Worm (Caenorhabditis elegans) whole organism, early embryonic: ENCODE results near the gene lect-2.

Experiments
- ama-1 ChIP-seq: fragments of 150-350 bp; optimal IDR thresholded peaks from 2 replicates; lab custom pipeline; 2014
- flt-1 ChIP-seq: fragments of 200-800 bp; sonication (Bioruptor generic); IDR thresholded peaks from 2 replicates; pipeline ENCODE4 v1.3.6; 2022; ENCODE audit warnings: missing genetic modification characterization, missing compliant biosample characterization
- scrt-1 ChIP-seq: fragments of 200-800 bp; sonication (Bioruptor generic); IDR thresholded peaks from 2 replicates; pipeline ENCODE4 v1.3.6; 2022; ENCODE audit warnings: missing genetic modification characterization, missing compliant biosample characterization
- tbx-37 ChIP-seq: fragments of 200-800 bp; sonication (Bioruptor generic); conservative IDR thresholded peaks from 2 replicates; pipeline ENCODE4 v1.3.6; 2022; ENCODE audit warnings: missing genetic modification reagents, missing genetic modification characterization, missing compliant biosample characterization

DNA sequence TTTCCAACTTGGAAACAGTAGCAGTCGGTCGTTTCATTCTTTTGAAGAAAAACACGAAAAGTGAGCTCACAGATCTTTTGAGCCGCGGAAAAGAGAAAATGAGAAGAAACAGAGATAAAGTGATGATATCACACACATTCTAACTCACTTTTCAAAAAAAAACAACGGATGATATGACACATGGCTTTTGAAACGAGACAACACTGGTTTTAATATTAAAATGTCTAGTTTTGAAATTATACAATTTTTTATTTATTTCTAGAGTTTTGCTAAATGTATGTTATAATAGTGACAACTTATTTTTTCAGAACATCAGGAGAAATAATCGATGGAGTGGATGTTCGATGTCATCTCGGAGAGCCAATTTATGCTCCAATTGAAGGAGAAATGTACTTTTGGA lies 2.0 kb downstream of the lect-2 start, which contains the start of gene K05F1.14:
- TF ChIP-seq tbx-37 (no peak), scrt-1 (GFP tag; lab: Robert Waterston, UW) (no peak), flt-1 (GFP tag; lab: Robert Waterston, UW) (no peak), ama-1 (lab: Kevin White, UChicago) (no peak)
